Fruit fly (Drosophila melanogaster): Measurements from ENCODE around the gene CG4935.

The CG4935 gene

dm6 chr2L:16272730-16273129, 10.8 kb downstream of the CG4935 start (continued):
- no peak for TF ChIP-seq tap (tag; optimal IDR thresholded peaks at IDR 0.05)
- TF ChIP-seq sima (GFP tag; optimal IDR thresholded peaks at IDR 0.05) = no peak
- peak; percentile 19 for TF ChIP-seq CG3281 (GFP tag; optimal IDR thresholded peaks at IDR 0.05)
- no peak for TF ChIP-seq emc (GFP tag; optimal IDR thresholded peaks at IDR 0.05)
- TF ChIP-seq dpn (GFP tag; optimal IDR thresholded peaks at IDR 0.05) = no peak
- no peak for TF ChIP-seq bigmax (GFP tag; optimal IDR thresholded peaks at IDR 0.05)
- TF ChIP-seq ewg (GFP tag; optimal IDR thresholded peaks at IDR 0.05) = no peak
- TF ChIP-seq CG17361 (GFP tag; IDR thresholded peaks at IDR 0.05) = no peak
- peak; percentile 16 for TF ChIP-seq HmgZ (tag; optimal IDR thresholded peaks at IDR 0.05)
- no peak for TF ChIP-seq pum (GFP tag; optimal IDR thresholded peaks at IDR 0.05)
- no peak for TF ChIP-seq aop (GFP tag; IDR thresholded peaks at IDR 0.05)
- no peak for TF ChIP-seq Nf-YC (tag; optimal IDR thresholded peaks at IDR 0.05)
- no peak for TF ChIP-seq bbx (GFP tag; IDR thresholded peaks at IDR 0.05; ENCODE audit: partially characterized antibody)
- no peak for TF ChIP-seq ato (GFP tag; IDR thresholded peaks at IDR 0.05; ENCODE audit: partially characterized antibody)
- TF ChIP-seq CG10654 (GFP tag; optimal IDR thresholded peaks at IDR 0.05) = no peak
- TF ChIP-seq Fer3 (tag; optimal IDR thresholded peaks at IDR 0.05) = peak; percentile 8
- TF ChIP-seq danr (GFP tag; IDR thresholded peaks at IDR 0.05) = no peak
- peak; percentile 6 for TF ChIP-seq ab (GFP tag; optimal IDR thresholded peaks at IDR 0.05)
- TF ChIP-seq CG17829 (tag; optimal IDR thresholded peaks at IDR 0.05) = no peak
- no peak for TF ChIP-seq CG7372 (GFP tag; IDR thresholded peaks at IDR 0.05)
- no peak for TF ChIP-seq Dll (GFP tag; IDR thresholded peaks at IDR 0.05; ENCODE audit: partially characterized antibody)
- peak in 1 of 2 experiments; percentile 34 for TF ChIP-seq bsh (GFP tag; optimal IDR thresholded peaks at IDR 0.05)
- no peak for TF ChIP-seq Lhr (GFP tag; optimal IDR thresholded peaks at IDR 0.05)
- no peak for TF ChIP-seq mam (GFP tag; optimal IDR thresholded peaks at IDR 0.05)
- no peak for TF ChIP-seq CG3726 (GFP tag; IDR thresholded peaks at IDR 0.05)
- TF ChIP-seq NFAT (GFP tag; IDR thresholded peaks at IDR 0.05) = no peak
- TF ChIP-seq CG7271 (tag; optimal IDR thresholded peaks at IDR 0.05) = no peak
- TF ChIP-seq CG12236 (GFP tag; optimal IDR thresholded peaks at IDR 0.05) = no peak
- TF ChIP-seq CG16813 (GFP tag; IDR thresholded peaks at IDR 0.05; ENCODE audit: partially characterized antibody) = no peak
- TF ChIP-seq Camta (GFP tag; optimal IDR thresholded peaks at IDR 0.05) = no peak
- peak in 1 of 2 experiments; percentile 10 for TF ChIP-seq insv (GFP tag; optimal IDR thresholded peaks at IDR 0.05)
- TF ChIP-seq MESR4 (GFP tag; optimal IDR thresholded peaks at IDR 0.05) = no peak
- TF ChIP-seq CG9609 (GFP tag; optimal IDR thresholded peaks at IDR 0.05) = no peak
- TF ChIP-seq CG2129 (GFP tag; IDR thresholded peaks at IDR 0.05; ENCODE audit: partially characterized antibody) = no peak
- TF ChIP-seq Side (GFP tag; optimal IDR thresholded peaks at IDR 0.05) = no peak
- TF ChIP-seq Adf1 (GFP tag; IDR thresholded peaks at IDR 0.05) = peak; percentile 41; the same call in 1 of the 2 replicates
- no peak for TF ChIP-seq Dek (tag; optimal IDR thresholded peaks at IDR 0.05)
- TF ChIP-seq Ada2b (GFP tag; IDR thresholded peaks at IDR 0.05) = 0 out of 2 replicates have a peak, but pooled peaks have one; percentile 6
- no peak for TF ChIP-seq CG15479 (GFP tag; optimal IDR thresholded peaks at IDR 0.05)
- no peak for TF ChIP-seq fd3F (GFP tag; optimal IDR thresholded peaks at IDR 0.05)
- TF ChIP-seq nerfin-1 (tag; optimal IDR thresholded peaks at IDR 0.05) = peak; percentile 2
- peak; percentile 31; the same call in 2 of the 3 replicates for TF ChIP-seq otp (GFP tag; IDR thresholded peaks at IDR 0.05)
- TF ChIP-seq CG31441 (GFP tag; IDR thresholded peaks at IDR 0.05) = no peak
- TF ChIP-seq CG31365 (tag; optimal IDR thresholded peaks at IDR 0.05) = peak; percentile 30
- no peak for TF ChIP-seq CG16863 (GFP tag; optimal IDR thresholded peaks at IDR 0.05)
- peak; percentile 24 for TF ChIP-seq CG11723 (GFP tag; optimal IDR thresholded peaks at IDR 0.05)
- no peak for TF ChIP-seq CG12391 (tag; optimal IDR thresholded peaks at IDR 0.05)
- peak; percentile 25; the same call in 1 of the 2 replicates for TF ChIP-seq E2f2 (GFP tag; IDR thresholded peaks at IDR 0.05)
- no peak for TF ChIP-seq CG31224 (GFP tag; IDR thresholded peaks at IDR 0.05)
- TF ChIP-seq pros (GFP tag; optimal IDR thresholded peaks at IDR 0.05) = no peak
- no peak for TF ChIP-seq crc (GFP tag; optimal IDR thresholded peaks at IDR 0.05)
